Comparison of ENCODE assay signal across 1 fruit fly cellular context in the genomic region with DNA sequence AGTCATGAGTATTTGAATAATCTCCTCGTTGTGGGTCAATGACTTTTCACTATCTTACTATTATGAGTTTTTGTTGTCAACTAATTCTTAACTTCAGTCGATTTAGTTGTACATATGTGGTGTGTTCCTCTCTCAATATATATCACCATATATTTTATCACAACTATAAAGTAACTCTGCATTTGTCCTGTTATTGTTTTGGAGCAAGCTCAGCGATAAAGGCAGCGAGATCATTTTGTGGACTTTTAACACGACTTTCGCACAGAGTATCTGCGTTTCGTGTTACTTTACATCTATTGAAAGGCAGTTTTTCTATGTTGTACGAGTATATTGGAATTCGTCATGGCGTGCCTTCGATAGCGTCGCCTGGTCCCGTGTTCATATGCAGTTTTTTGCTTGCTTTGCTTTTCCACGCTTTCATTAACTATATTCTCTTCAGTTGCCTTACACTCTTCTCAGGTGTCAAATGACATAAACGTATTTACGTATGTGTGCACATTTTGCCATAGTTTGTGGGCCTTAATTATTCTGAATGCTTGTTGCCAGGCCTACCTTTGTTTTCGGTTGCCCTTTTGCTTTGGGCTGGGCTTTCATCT.
TF ChIP-seq lines count a peak whose summit lies in the region.

No protein-coding gene starts in this region.

TF ChIP-seq in whole organism, prepupa, 60 proteins besides CTCF, POLR2A, EP300 and RAD21 (continued from another document):
- TF ChIP-seq CG6792 (GFP tag; optimal IDR thresholded peaks at IDR 0.05; lab: Kevin White, UChicago) (no peak), CG8319 (GFP tag; optimal IDR thresholded peaks at IDR 0.05; lab: Kevin White, UChicago) (no peak)
